Worm (Caenorhabditis elegans) whole organism, L4 larva: ENCODE data around the gene ZK154.1.
A peak's percentile ranks its signal among the peaks of the same experiment; 100 is the strongest.

Source experiments
- F26F4.8 ChIP-seq: fragments of 200-800 bp; sonication (Bioruptor generic); conservative IDR thresholded peaks from 2 replicates; pipeline ENCODE4 v1.3.6; 2022; ENCODE audit warnings: missing genetic modification characterization, missing compliant biosample characterization
- F37D6.2 ChIP-seq: sonication (generic microtip); optimal IDR thresholded peaks from 2 replicates; lab custom pipeline; 2016; ENCODE audit warnings: mild to moderate bottlenecking, missing genetic modification characterization, missing compliant biosample characterization
- F44E2.7 ChIP-seq: fragments of 200-800 bp; sonication (Bioruptor generic); IDR thresholded peaks from 2 replicates; pipeline ENCODE4 v2.1.2; 2022; ENCODE audit warnings: missing genetic modification characterization, missing compliant biosample characterization
- R02D3.7 ChIP-seq: fragments of 150-350 bp; sonication (generic microtip); optimal IDR thresholded peaks from 3 replicates; lab custom pipeline; 2014; ENCODE audit warnings: missing biosample characterization, missing genetic modification characterization
- T26A8.4 ChIP-seq: fragments of 200-800 bp; sonication (Bioruptor generic); IDR thresholded peaks from 2 replicates; pipeline ENCODE4 v1.3.6; 2022; ENCODE audit warnings: missing genetic modification characterization, missing compliant biosample characterization
- Y105C5A.15 ChIP-seq: fragments of 200-800 bp; sonication (Bioruptor generic); IDR thresholded peaks from 2 replicates; pipeline ENCODE4 v1.3.6; 2022; ENCODE audit warnings: missing genetic modification characterization, missing compliant biosample characterization
- Y48G9A.11 ChIP-seq: fragments of 200-800 bp; sonication (Bioruptor generic); IDR thresholded peaks from 2 replicates; pipeline ENCODE4 v1.3.6; 2022; ENCODE audit warnings: missing genetic modification reagents, missing genetic modification characterization, missing compliant biosample characterization
- aha-1 ChIP-seq: fragments of 150-350 bp; peaks from one replicate; lab custom pipeline; 2014; ENCODE audit warnings: missing biosample characterization, missing genetic modification characterization
- arid-1 ChIP-seq: fragments of 200-800 bp; sonication (Bioruptor generic); conservative IDR thresholded peaks from 2 replicates; pipeline ENCODE4 v1.3.6; 2022; ENCODE audit warnings: missing genetic modification reagents, missing genetic modification characterization, missing compliant biosample characterization
- ceh-20 ChIP-seq: fragments of 200-800 bp; sonication (Bioruptor generic); IDR thresholded peaks from 2 replicates; pipeline ENCODE4 v1.3.6; 2022; ENCODE audit warnings: missing genetic modification reagents, missing genetic modification characterization, missing compliant biosample characterization
- ceh-32 ChIP-seq: sonication (generic microtip); optimal IDR thresholded peaks from 2 replicates; lab custom pipeline; 2016; ENCODE audit warnings: mild to moderate bottlenecking, missing genetic modification characterization, missing compliant biosample characterization; ENCODE audit not compliant: poor library complexity
- ceh-44 ChIP-seq: fragments of 200-800 bp; sonication (Bioruptor generic); IDR thresholded peaks from 2 replicates; pipeline ENCODE4 v1.3.6; 2022; ENCODE audit warnings: missing genetic modification reagents, missing genetic modification characterization, missing compliant biosample characterization
- cey-2 ChIP-seq: sonication (generic microtip); optimal IDR thresholded peaks from 3 replicates; lab custom pipeline; 2017; ENCODE audit warnings: missing genetic modification characterization, mild to moderate bottlenecking, missing compliant biosample characterization, antibody characterized with exemption, borderline replicate concordance; ENCODE audit not compliant: insufficient read depth
- ctbp-1 ChIP-seq: fragments of 200-800 bp; sonication (Bioruptor generic); IDR thresholded peaks from 2 replicates; pipeline ENCODE4 v1.3.6; 2022; ENCODE audit warnings: missing genetic modification reagents, missing genetic modification characterization, missing compliant biosample characterization
- daf-16 ChIP-seq, 3 experiments: sonication (generic microtip); optimal IDR thresholded peaks; 2 replicates each; lab custom pipeline; 2016 to 2017; ENCODE audit warnings: missing genetic modification characterization in 3 of 3, missing genetic modification reagents in 3 of 3, mild to moderate bottlenecking in 2 of 3, missing compliant biosample characterization in 2 of 3, missing biosample characterization in 1 of 3, moderate library complexity in 1 of 3
- dmd-9 ChIP-seq: fragments of 200-800 bp; sonication (Bioruptor generic); IDR thresholded peaks from 2 replicates; pipeline ENCODE4 v1.3.6; 2022; ENCODE audit warnings: missing genetic modification reagents, missing genetic modification characterization, missing compliant biosample characterization
- duxl-1 ChIP-seq: sonication (generic microtip); optimal IDR thresholded peaks from 2 replicates; lab custom pipeline; 2016; ENCODE audit warnings: mild to moderate bottlenecking, missing genetic modification characterization, moderate library complexity, missing compliant biosample characterization; ENCODE audit not compliant: poor library complexity
- egl-43 ChIP-seq: fragments of 200-800 bp; sonication (Bioruptor generic); IDR thresholded peaks from 2 replicates; pipeline ENCODE4 v1.3.6; 2022; ENCODE audit warnings: missing genetic modification reagents, missing genetic modification characterization, missing compliant biosample characterization
- fos-1 ChIP-seq: fragments of 150-350 bp; optimal IDR thresholded peaks from 2 replicates; lab custom pipeline; 2014; ENCODE audit warnings: missing biosample characterization, missing genetic modification characterization
- gei-8 ChIP-seq: fragments of 200-800 bp; sonication (Bioruptor generic); optimal IDR thresholded peaks from 2 replicates; lab custom pipeline; 2018; ENCODE audit warnings: mild to moderate bottlenecking, missing genetic modification characterization, missing compliant biosample characterization
- hif-1 ChIP-seq, 2 experiments: sonication (generic microtip); optimal IDR thresholded peaks; 2 replicates each; lab custom pipeline; 2016 to 2017; ENCODE audit warnings: missing compliant biosample characterization in 2 of 2, missing genetic modification characterization in 2 of 2, missing genetic modification reagents in 2 of 2, missing genotype in 2 of 2, mild to moderate bottlenecking in 1 of 2
- hlh-30 ChIP-seq: sonication (generic microtip); optimal IDR thresholded peaks from 2 replicates; lab custom pipeline; 2017; ENCODE audit warnings: antibody characterized with exemption, mild to moderate bottlenecking, missing genetic modification characterization, missing compliant biosample characterization; ENCODE audit not compliant: insufficient read depth
- lim-7 ChIP-seq: fragments of 200-800 bp; sonication (Bioruptor generic); IDR thresholded peaks from 2 replicates; pipeline ENCODE4 v1.3.6; 2022; ENCODE audit warnings: missing genetic modification characterization, missing compliant biosample characterization
- lin-1 ChIP-seq: fragments of 200-800 bp; sonication (Bioruptor generic); IDR thresholded peaks from 2 replicates; pipeline ENCODE4 v1.3.6; 2022; ENCODE audit warnings: missing genetic modification reagents, missing genetic modification characterization, missing compliant biosample characterization
- lin-13 ChIP-seq: fragments of 150-350 bp; optimal IDR thresholded peaks from 2 replicates; lab custom pipeline; 2014; ENCODE audit warnings: missing biosample characterization, missing genetic modification reagents, missing genetic modification characterization
- lin-15B ChIP-seq: fragments of 150-350 bp; sonication (generic microtip); optimal IDR thresholded peaks from 3 replicates; lab custom pipeline; 2014; ENCODE audit warnings: missing biosample characterization, missing genetic modification characterization
- lir-3 ChIP-seq: sonication (generic microtip); optimal IDR thresholded peaks from 2 replicates; lab custom pipeline; 2016; ENCODE audit warnings: mild to moderate bottlenecking, missing genetic modification characterization, missing compliant biosample characterization
- lsy-2 ChIP-seq, 2 experiments: fragments of 150-350 bp in 1 of 2; sonication (generic microtip) in 1 of 2; optimal IDR thresholded peaks; 2 replicates each; lab custom pipeline; 2014 to 2017; ENCODE audit warnings: missing biosample characterization in 2 of 2, missing genetic modification characterization in 2 of 2
- madf-5 ChIP-seq, 2 experiments: fragments of 200-800 bp; sonication (Bioruptor generic); IDR thresholded peaks; 2 replicates each; pipeline ENCODE4 v1.3.6; 2022; ENCODE audit warnings: missing compliant biosample characterization in 2 of 2, missing genetic modification characterization in 2 of 2
- madf-9 ChIP-seq: fragments of 200-800 bp; sonication (Bioruptor generic); conservative IDR thresholded peaks from 2 replicates; pipeline ENCODE4 v1.3.6; 2022; ENCODE audit warnings: missing genetic modification reagents, missing genetic modification characterization, missing compliant biosample characterization
- mdt-29 ChIP-seq: fragments of 200-800 bp; sonication (Bioruptor generic); IDR thresholded peaks from 2 replicates; pipeline ENCODE4 v1.3.6; 2022; ENCODE audit warnings: missing genetic modification reagents, missing genetic modification characterization, missing compliant biosample characterization
- mes-2 ChIP-seq: sonication (generic microtip); optimal IDR thresholded peaks from 2 replicates; lab custom pipeline; 2016; ENCODE audit warnings: missing genotype, mild to moderate bottlenecking, missing genetic modification characterization, missing compliant biosample characterization; ENCODE audit not compliant: poor library complexity, severe bottlenecking
- mxl-3 ChIP-seq: fragments of 200-800 bp; sonication (Bioruptor generic); optimal IDR thresholded peaks from 2 replicates; lab custom pipeline; 2018; ENCODE audit warnings: mild to moderate bottlenecking, missing genetic modification characterization, missing compliant biosample characterization
- nhr-10 ChIP-seq: fragments of 150-350 bp; optimal IDR thresholded peaks from 2 replicates; lab custom pipeline; 2014; ENCODE audit warnings: missing biosample characterization, missing genetic modification characterization
- nhr-111 ChIP-seq: fragments of 200-800 bp; sonication (Bioruptor generic); optimal IDR thresholded peaks from 2 replicates; lab custom pipeline; 2018; ENCODE audit warnings: mild to moderate bottlenecking, missing genetic modification characterization, missing compliant biosample characterization
- nhr-48 ChIP-seq: sonication (generic microtip); optimal IDR thresholded peaks from 2 replicates; lab custom pipeline; 2016; ENCODE audit warnings: mild to moderate bottlenecking, missing genetic modification characterization, missing compliant biosample characterization
- nhr-6 ChIP-seq: fragments of 150-350 bp; optimal IDR thresholded peaks from 2 replicates; lab custom pipeline; 2014; ENCODE audit warnings: missing biosample characterization, missing genetic modification characterization
- nhr-76 ChIP-seq: fragments of 150-350 bp; optimal IDR thresholded peaks from 2 replicates; lab custom pipeline; 2014; ENCODE audit warnings: missing biosample characterization, missing genetic modification characterization
- php-3 ChIP-seq: fragments of 200-800 bp; sonication (Bioruptor generic); IDR thresholded peaks from 2 replicates; pipeline ENCODE4 v1.3.6; 2022; ENCODE audit warnings: missing genetic modification reagents, missing genetic modification characterization, missing compliant biosample characterization
- rbr-2 ChIP-seq: sonication (generic microtip); optimal IDR thresholded peaks from 2 replicates; lab custom pipeline; 2016; ENCODE audit warnings: missing genotype, missing genetic modification characterization, missing compliant biosample characterization
- saeg-2 ChIP-seq: fragments of 200-800 bp; sonication (Bioruptor generic); IDR thresholded peaks from 2 replicates; pipeline ENCODE4 v1.3.6; 2022; ENCODE audit warnings: missing genetic modification reagents, missing genetic modification characterization, missing compliant biosample characterization
- snpc-1.2 ChIP-seq: fragments of 200-800 bp; sonication (Bioruptor generic); IDR thresholded peaks from 2 replicates; pipeline ENCODE4 v1.3.6; 2022; ENCODE audit warnings: missing genetic modification reagents, missing genetic modification characterization, missing compliant biosample characterization
- snpc-4 ChIP-seq: fragments of 150-350 bp; optimal IDR thresholded peaks from 2 replicates; lab custom pipeline; 2014; ENCODE audit warnings: missing biosample characterization, missing genetic modification characterization
- spr-1 ChIP-seq: sonication (generic microtip); optimal IDR thresholded peaks from 2 replicates; lab custom pipeline; 2016; ENCODE audit warnings: mild to moderate bottlenecking, missing genetic modification characterization, missing compliant biosample characterization
- spr-3 ChIP-seq: fragments of 200-800 bp; sonication (Bioruptor generic); optimal IDR thresholded peaks from 2 replicates; lab custom pipeline; 2018; ENCODE audit warnings: mild to moderate bottlenecking, missing genetic modification characterization, missing compliant biosample characterization
- unc-130 ChIP-seq: sonication (generic microtip); optimal IDR thresholded peaks from 2 replicates; lab custom pipeline; 2016; ENCODE audit warnings: missing genetic modification reagents, missing genetic modification characterization, missing compliant biosample characterization
- vab-7 ChIP-seq: fragments of 200-800 bp; sonication (Bioruptor generic); IDR thresholded peaks from 2 replicates; pipeline ENCODE4 v1.3.6; 2022; ENCODE audit warnings: missing genetic modification reagents, missing genetic modification characterization, missing compliant biosample characterization
- zfp-3 ChIP-seq: fragments of 200-800 bp; sonication (Bioruptor generic); conservative IDR thresholded peaks from 2 replicates; pipeline ENCODE4 v1.3.6; 2022; ENCODE audit warnings: missing genetic modification reagents, missing genetic modification characterization, missing compliant biosample characterization
- zip-2 ChIP-seq: fragments of 150-350 bp; optimal IDR thresholded peaks from 2 replicates; lab custom pipeline; 2014; ENCODE audit warnings: missing biosample characterization, missing genetic modification characterization

Gene ZK154.1

ce11 chrX:7798248-7799020 lies 19.1 kb downstream of the ZK154.1 start, which contains the start of gene adm-4 (continued):
- TF ChIP-seq nhr-6 (no peak), ceh-20 (GFP tag; lab: Robert Waterston, UW) (no peak), ceh-32 (tag; lab: Kevin White, UChicago) (no peak), daf-16 (GFP tag; optimal IDR thresholded peaks at IDR 0.05; lab: Kevin White, UChicago) (no peak), daf-16 (tag; optimal IDR thresholded peaks at IDR 0.05; lab: Kevin White, UChicago) (peak; percentile 73), nhr-48 (tag; lab: Kevin White, UChicago) (no peak), cey-2 (tag; lab: Kevin White, UChicago) (no peak), vab-7 (GFP tag; lab: Robert Waterston, UW) (no peak), lin-13 (GFP tag; lab: Kevin White, UChicago) (no peak), snpc-1.2 (GFP tag; lab: Robert Waterston, UW) (no peak), spr-1 (tag; lab: Kevin White, UChicago) (no peak), ctbp-1 (GFP tag; lab: Robert Waterston, UW) (no peak), Y105C5A.15 (GFP tag; lab: Robert Waterston, UW) (no peak), saeg-2 (GFP tag; lab: Robert Waterston, UW) (no peak), F44E2.7 (GFP tag; lab: Robert Waterston, UW) (no peak), R02D3.7 (tag; lab: Kevin White, UChicago) (no peak), nhr-111 (GFP tag; lab: Kevin White, UChicago) (no peak), lsy-2 (tag; optimal IDR thresholded peaks at IDR 0.05; lab: Kevin White, UChicago) (no peak), mdt-29 (no peak), rbr-2 (peak; percentile 39), lir-3 (tag; lab: Kevin White, UChicago) (no peak), arid-1 (GFP tag; lab: Robert Waterston, UW) (no peak), hif-1 (tag; optimal IDR thresholded peaks at IDR 0.05; lab: Kevin White, UChicago) (peak in 1 of 2 experiments; percentile 79), nhr-76 (tag; lab: Kevin White, UChicago) (no peak), aha-1 (tag; lab: Kevin White, UChicago) (peak; percentile 27), lim-7 (GFP tag; lab: Robert Waterston, UW) (no peak), lin-1 (GFP tag; lab: Robert Waterston, UW) (no peak), nhr-10 (tag; lab: Kevin White, UChicago) (no peak), zfp-3 (GFP tag; lab: Robert Waterston, UW) (no peak), Y48G9A.11 (no peak), dmd-9 (GFP tag; lab: Robert Waterston, UW) (no peak), T26A8.4 (GFP tag; lab: Robert Waterston, UW) (no peak), zip-2 (tag; lab: Kevin White, UChicago) (no peak), duxl-1 (peak; percentile 15), gei-8 (GFP tag; lab: Kevin White, UChicago) (no peak), F26F4.8 (no peak), lin-15B (tag; lab: Kevin White, UChicago) (no peak), madf-9 (GFP tag; lab: Robert Waterston, UW) (peak; percentile 28; the same call in 1 of the 2 replicates), egl-43 (GFP tag; lab: Robert Waterston, UW) (no peak), snpc-4 (tag; lab: Kevin White, UChicago) (no peak), fos-1 (tag; lab: Kevin White, UChicago) (no peak), madf-5 (GFP tag; IDR thresholded peaks at IDR 0.05; lab: Robert Waterston, UW) (no peak), php-3 (GFP tag; lab: Robert Waterston, UW) (peak; percentile 77), mxl-3 (GFP tag; lab: Kevin White, UChicago) (no peak), mes-2 (tag; lab: Kevin White, UChicago) (peak; percentile 97), hlh-30 (tag; lab: Kevin White, UChicago) (peak; percentile 27), F37D6.2 (no peak), spr-3 (GFP tag; lab: Kevin White, UChicago) (no peak), unc-130 (GFP tag; lab: Kevin White, UChicago) (no peak), ceh-44 (GFP tag; lab: Robert Waterston, UW) (no peak)
